Fruit fly (Drosophila melanogaster): Measurements from ENCODE around the gene CG8915.

CG8915 gene

DNA sequence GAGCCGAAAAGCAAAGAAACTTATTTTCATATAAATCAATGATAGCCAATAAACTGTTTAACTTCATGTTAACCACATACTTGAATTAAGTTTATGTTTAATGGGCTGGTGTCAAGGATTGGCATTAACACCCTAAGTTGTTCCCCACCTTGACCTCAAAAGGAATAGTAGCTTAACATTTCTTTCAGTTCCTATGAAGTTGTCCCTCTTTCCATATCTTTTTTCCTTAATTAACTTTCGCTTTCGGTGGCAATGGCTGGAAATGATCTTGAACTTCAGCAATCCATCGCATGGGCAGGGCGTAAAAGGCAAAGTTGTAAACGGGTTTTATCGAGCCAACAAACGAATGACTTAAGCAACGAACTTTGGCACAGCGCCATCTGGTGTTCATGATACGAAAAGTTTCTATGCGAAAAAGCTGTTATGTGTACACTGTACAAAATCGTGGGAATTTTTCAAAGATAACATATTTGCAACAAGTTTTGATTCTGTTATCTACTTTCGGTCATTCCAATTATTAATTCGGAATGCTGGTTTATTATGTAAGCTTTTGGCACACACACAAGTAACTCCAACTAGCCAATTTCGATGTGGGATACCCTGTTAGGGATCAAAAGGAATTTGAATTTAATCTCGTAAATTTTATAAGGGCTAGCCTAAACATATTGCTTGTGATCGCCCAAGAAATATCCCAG lies 15.2 kb downstream of the CG8915 start (continued):
- TF ChIP-seq fd3F (GFP tag; optimal IDR thresholded peaks at IDR 0.05) (no peak), YL-1 (GFP tag; optimal IDR thresholded peaks at IDR 0.05) (no peak), CG17802 (tag; optimal IDR thresholded peaks at IDR 0.05) (no peak), cad (GFP tag; optimal IDR thresholded peaks at IDR 0.05) (no peak), Antp (GFP tag; optimal IDR thresholded peaks at IDR 0.05) (peak; percentile 42), Hr3 (GFP tag; optimal IDR thresholded peaks at IDR 0.05) (no peak), bsh (GFP tag; optimal IDR thresholded peaks at IDR 0.05) (peak in 1 of 2 experiments; percentile 35), Scr (GFP tag; IDR thresholded peaks at IDR 0.05; ENCODE audit: partially characterized antibody) (no peak), CG14965 (GFP tag; optimal IDR thresholded peaks at IDR 0.05; ENCODE audit: borderline replicate concordance) (no peak), CG1832 (GFP tag; optimal IDR thresholded peaks at IDR 0.05) (no peak), CG4360 (GFP tag; IDR thresholded peaks at IDR 0.05) (no peak), Neu2 (GFP tag; optimal IDR thresholded peaks at IDR 0.05; ENCODE audit: borderline replicate concordance) (no peak), Fer2 (tag; optimal IDR thresholded peaks at IDR 0.05) (no peak), ash1 (GFP tag; optimal IDR thresholded peaks at IDR 0.05) (no peak), gro (GFP tag; optimal IDR thresholded peaks at IDR 0.05) (no peak), Tbp (GFP tag; optimal IDR thresholded peaks at IDR 0.05) (no peak), trh (GFP tag; optimal IDR thresholded peaks at IDR 0.05) (no peak), NfI (GFP tag; optimal IDR thresholded peaks at IDR 0.05) (no peak), CG10462 (GFP tag; optimal IDR thresholded peaks at IDR 0.05) (no peak), fru (optimal IDR thresholded peaks at IDR 0.05) (no peak), CG12769 (tag; optimal IDR thresholded peaks at IDR 0.05) (peak; percentile 25), usp (GFP tag; optimal IDR thresholded peaks at IDR 0.05) (no peak), CG8281 (tag; optimal IDR thresholded peaks at IDR 0.05) (no peak), Dp (GFP tag; optimal IDR thresholded peaks at IDR 0.05) (no peak), sug (tag; optimal IDR thresholded peaks at IDR 0.05) (no peak), Pdp1 (GFP tag; optimal IDR thresholded peaks at IDR 0.05) (peak; percentile 18 to 53), shn (GFP tag; optimal IDR thresholded peaks at IDR 0.05) (peak; percentile 39), CG10565 (GFP tag; optimal IDR thresholded peaks at IDR 0.05) (no peak), CG6813 (GFP tag; optimal IDR thresholded peaks at IDR 0.05) (no peak), Nf-YA (GFP tag; IDR thresholded peaks at IDR 0.05) (no peak), Lhr (GFP tag; optimal IDR thresholded peaks at IDR 0.05) (no peak), CG30403 (GFP tag; optimal IDR thresholded peaks at IDR 0.05) (peak; percentile 30), Taf1 (GFP tag; IDR thresholded peaks at IDR 0.05) (no peak), Trl (optimal IDR thresholded peaks at IDR 0.05) (no peak), Trl (GFP tag; optimal IDR thresholded peaks at IDR 0.05) (no peak), lilli (GFP tag; optimal IDR thresholded peaks at IDR 0.05) (peak; percentile 42), kah (GFP tag; optimal IDR thresholded peaks at IDR 0.05) (no peak), Hey (tag; optimal IDR thresholded peaks at IDR 0.05) (no peak), BEAF-32 (GFP tag; optimal IDR thresholded peaks at IDR 0.05) (no peak), CG17612 (GFP tag; IDR thresholded peaks at IDR 0.05) (no peak), CG13624 (GFP tag; optimal IDR thresholded peaks at IDR 0.05) (no peak), cato (GFP tag; optimal IDR thresholded peaks at IDR 0.05; ENCODE audit: borderline replicate concordance) (no peak), H15 (GFP tag; IDR thresholded peaks at IDR 0.05) (no peak), Drgx (GFP tag; IDR thresholded peaks at IDR 0.05) (no peak), Bteb2 (GFP tag; optimal IDR thresholded peaks at IDR 0.05) (no peak), dati (GFP tag; IDR thresholded peaks at IDR 0.05) (no peak), lola (GFP tag; optimal IDR thresholded peaks at IDR 0.05) (peak in 1 of 3 experiments; percentile 61), CG12744 (GFP tag; optimal IDR thresholded peaks at IDR 0.05) (no peak), C15 (GFP tag; IDR thresholded peaks at IDR 0.05) (no peak), ttk (GFP tag; IDR thresholded peaks at IDR 0.05) (no peak), insv (GFP tag; optimal IDR thresholded peaks at IDR 0.05) (no peak)
